Fruit fly (Drosophila melanogaster): ENCODE measurements around the gene dmrt99B.

The dmrt99B gene

dm6 chr3R:29745056-29745455 is 52.7 kb downstream of the dmrt99B start, which contains the start of the genes Wdr24 and IntS11 (continued):
- no peak for TF ChIP-seq CG2875 (GFP tag; optimal IDR thresholded peaks at IDR 0.05)
- peak; percentile 48 for TF ChIP-seq CG10654 (GFP tag; optimal IDR thresholded peaks at IDR 0.05)
- TF ChIP-seq CG1603 (tag; optimal IDR thresholded peaks at IDR 0.05), result peak; percentile 89
- peak; percentile 96 for TF ChIP-seq Dbx (GFP tag; IDR thresholded peaks at IDR 0.05)
- peak; percentile 90 for TF ChIP-seq danr (GFP tag; IDR thresholded peaks at IDR 0.05)
- no peak for TF ChIP-seq Hr78 (GFP tag; optimal IDR thresholded peaks at IDR 0.05)
- TF ChIP-seq crp (GFP tag; optimal IDR thresholded peaks at IDR 0.05), result peak in 1 of 2 experiments; percentile 70
- peak; percentile 86 for TF ChIP-seq HLH54F (GFP tag; optimal IDR thresholded peaks at IDR 0.05)
- no peak for TF ChIP-seq CG6813 (GFP tag; optimal IDR thresholded peaks at IDR 0.05)
- no peak for TF ChIP-seq CG8478 (optimal IDR thresholded peaks at IDR 0.05)
- TF ChIP-seq CG17186 (GFP tag; optimal IDR thresholded peaks at IDR 0.05), result peak; percentile 38
- TF ChIP-seq CG6854 (GFP tag; optimal IDR thresholded peaks at IDR 0.05), result no peak
- TF ChIP-seq sna (GFP tag; IDR thresholded peaks at IDR 0.05; ENCODE audit: partially characterized antibody), result peak; percentile 24; the same call in 1 of the 2 replicates
- TF ChIP-seq scrt (GFP tag; optimal IDR thresholded peaks at IDR 0.05), result peak; percentile 77
- TF ChIP-seq CG17612 (GFP tag; IDR thresholded peaks at IDR 0.05), result peak; percentile 76; the same call in 1 of the 2 replicates
- peak; percentile 95 for TF ChIP-seq Abd-B (GFP tag; optimal IDR thresholded peaks at IDR 0.05)
- peak; percentile 18; the same call in 1 of the 2 replicates for TF ChIP-seq ro (GFP tag; IDR thresholded peaks at IDR 0.05)
- no peak for TF ChIP-seq hb (GFP tag; IDR thresholded peaks at IDR 0.05; ENCODE audit: partially characterized antibody)
- TF ChIP-seq cas (GFP tag; IDR thresholded peaks at IDR 0.05), result peak; percentile 88
- TF ChIP-seq CG12236 (GFP tag; optimal IDR thresholded peaks at IDR 0.05), result no peak
- TF ChIP-seq pita (GFP tag; optimal IDR thresholded peaks at IDR 0.05), result no peak
- peak; percentile 82; the same call in 2 of the 3 replicates for TF ChIP-seq Optix (GFP tag; IDR thresholded peaks at IDR 0.05)
- peak; percentile 98 for TF ChIP-seq slbo (GFP tag; IDR thresholded peaks at IDR 0.05)
- peak; percentile 56 for TF ChIP-seq jumu (GFP tag; optimal IDR thresholded peaks at IDR 0.05)
- no peak for TF ChIP-seq h (optimal IDR thresholded peaks at IDR 0.05)
- no peak; the same call in 1 of the 2 replicates for TF ChIP-seq CG31441 (GFP tag; IDR thresholded peaks at IDR 0.05)
- peak; percentile 71 for TF ChIP-seq peb (GFP tag; IDR thresholded peaks at IDR 0.05)
- TF ChIP-seq CG18476 (GFP tag; optimal IDR thresholded peaks at IDR 0.05), result peak; percentile 82
- peak; percentile 4 for TF ChIP-seq gcm2 (GFP tag; optimal IDR thresholded peaks at IDR 0.05)
- no peak for TF ChIP-seq eyg (GFP tag; optimal IDR thresholded peaks at IDR 0.05)
- TF ChIP-seq chinmo (GFP tag; IDR thresholded peaks at IDR 0.05; ENCODE audit: partially characterized antibody), result 0 out of 4 replicates have a peak, but pooled peaks have one; percentile 57
- peak; percentile 31 for TF ChIP-seq Camta (GFP tag; optimal IDR thresholded peaks at IDR 0.05)
- TF ChIP-seq Six4 (GFP tag; optimal IDR thresholded peaks at IDR 0.05), result no peak
- TF ChIP-seq Ets65A (GFP tag), result peak; percentile 98
- TF ChIP-seq Kr (GFP tag; optimal IDR thresholded peaks at IDR 0.05), result no peak
- TF ChIP-seq CG8765 (GFP tag; IDR thresholded peaks at IDR 0.05), result peak; percentile 85; the same call in 1 of the 2 replicates
- peak; percentile 14; the same call in 1 of the 2 replicates for TF ChIP-seq aop (GFP tag; IDR thresholded peaks at IDR 0.05)
- peak; percentile 70 for TF ChIP-seq CG15601 (tag; optimal IDR thresholded peaks at IDR 0.05)
- no peak for TF ChIP-seq Vsx1 (GFP tag; optimal IDR thresholded peaks at IDR 0.05)
- peak; percentile 92 for TF ChIP-seq CG11247 (GFP tag; IDR thresholded peaks at IDR 0.05)
- peak; percentile 70 for TF ChIP-seq Bteb2 (GFP tag; optimal IDR thresholded peaks at IDR 0.05)
- peak; percentile 36; the same call in 1 of the 2 replicates for TF ChIP-seq CG16779 (GFP tag; IDR thresholded peaks at IDR 0.05)
- no peak for TF ChIP-seq nau (GFP tag; optimal IDR thresholded peaks at IDR 0.05)
- TF ChIP-seq phol (tag; optimal IDR thresholded peaks at IDR 0.05), result peak; percentile 85
- TF ChIP-seq vnd (GFP tag; IDR thresholded peaks at IDR 0.05; ENCODE audit: partially characterized antibody), result peak; percentile 52; the same call in 2 of the 3 replicates
- no peak for TF ChIP-seq tna (GFP tag; IDR thresholded peaks at IDR 0.05; ENCODE audit: partially characterized antibody)
- no peak for TF ChIP-seq CG6654 (GFP tag; optimal IDR thresholded peaks at IDR 0.05)
- TF ChIP-seq Lpt (GFP tag; optimal IDR thresholded peaks at IDR 0.05), result no peak
- TF ChIP-seq row (GFP tag; IDR thresholded peaks at IDR 0.05), result peak; percentile 98
- TF ChIP-seq gt (GFP tag; IDR thresholded peaks at IDR 0.05), result peak; percentile 68
- TF ChIP-seq dmrt99B (tag; optimal IDR thresholded peaks at IDR 0.05), result no peak

Measured in whole organism, embryonic.